Worm (Caenorhabditis elegans) whole organism, young adult: ENCODE data around the gene srx-114.

Experiments
- B0035.1 ChIP-seq: sonication (generic microtip); optimal IDR thresholded peaks from 2 replicates; lab custom pipeline; 2016; ENCODE audit warnings: missing genetic modification characterization, mild to moderate bottlenecking, missing compliant biosample characterization, missing genotype, missing genetic modification reagents
- B0336.3 ChIP-seq: fragments of 200-800 bp; sonication (Bioruptor generic); IDR thresholded peaks from 2 replicates; pipeline ENCODE4 v1.3.6; 2022; ENCODE audit warnings: missing genetic modification characterization, missing compliant biosample characterization
- D2030.7 ChIP-seq: fragments of 200-800 bp; sonication (Bioruptor generic); IDR thresholded peaks from 2 replicates; pipeline ENCODE4 v1.3.6; 2022; ENCODE audit warnings: missing genetic modification reagents, missing genetic modification characterization, missing compliant biosample characterization
- F39B2.1 ChIP-seq: fragments of 200-800 bp; sonication (Bioruptor generic); IDR thresholded peaks from 2 replicates; pipeline ENCODE4 v1.3.6; 2022; ENCODE audit warnings: missing genetic modification reagents, missing genetic modification characterization, missing compliant biosample characterization
- F57C9.4 ChIP-seq: sonication (generic microtip); optimal IDR thresholded peaks from 2 replicates; lab custom pipeline; 2017; ENCODE audit warnings: mild to moderate bottlenecking, missing genetic modification characterization, missing compliant biosample characterization
- T07F8.4 ChIP-seq: sonication (generic microtip); optimal IDR thresholded peaks from 2 replicates; lab custom pipeline; 2016; ENCODE audit warnings: mild to moderate bottlenecking, missing genetic modification characterization, moderate library complexity, missing compliant biosample characterization
- T26A5.8 ChIP-seq: sonication (generic microtip); optimal IDR thresholded peaks from 2 replicates; lab custom pipeline; 2016; ENCODE audit warnings: missing genetic modification characterization, missing compliant biosample characterization
- Y53G8AR.9 ChIP-seq: fragments of 200-800 bp; sonication (Bioruptor generic); conservative IDR thresholded peaks from 2 replicates; pipeline ENCODE4 v1.3.6; 2022; ENCODE audit warnings: missing genetic modification reagents, missing genetic modification characterization, missing compliant biosample characterization
- Y56A3A.18 ChIP-seq: fragments of 200-800 bp; sonication (Bioruptor generic); IDR thresholded peaks from 2 replicates; pipeline ENCODE4 v1.3.6; 2022; ENCODE audit warnings: missing genetic modification reagents, missing genetic modification characterization, missing compliant biosample characterization
- Y95B8A.8 ChIP-seq: fragments of 200-800 bp; sonication (Bioruptor generic); IDR thresholded peaks from 2 replicates; pipeline ENCODE4 v1.3.6; 2022; ENCODE audit warnings: missing genetic modification reagents, missing genetic modification characterization, missing compliant biosample characterization
- akir-1 ChIP-seq: fragments of 200-800 bp; sonication (Bioruptor generic); optimal IDR thresholded peaks from 2 replicates; lab custom pipeline; 2018; ENCODE audit warnings: mild to moderate bottlenecking, missing genetic modification characterization, moderate library complexity, missing compliant biosample characterization
- aptf-3 ChIP-seq: fragments of 200-800 bp; sonication (Bioruptor generic); IDR thresholded peaks from 2 replicates; pipeline ENCODE4 v1.3.6; 2022; ENCODE audit warnings: missing genetic modification characterization, missing compliant biosample characterization
- atf-7 ChIP-seq: sonication (generic microtip); optimal IDR thresholded peaks from 2 replicates; lab custom pipeline; 2017; ENCODE audit warnings: mild to moderate bottlenecking, missing genetic modification characterization, missing compliant biosample characterization
- attf-5 ChIP-seq: fragments of 200-800 bp; sonication (Bioruptor generic); optimal IDR thresholded peaks from 2 replicates; lab custom pipeline; 2018; ENCODE audit warnings: mild to moderate bottlenecking, missing genetic modification characterization, missing compliant biosample characterization
- attf-6 ChIP-seq: fragments of 200-800 bp; sonication (Bioruptor generic); IDR thresholded peaks from 2 replicates; pipeline ENCODE4 v1.3.6; 2022; ENCODE audit warnings: missing genetic modification reagents, missing genetic modification characterization, missing compliant biosample characterization
- bed-1 ChIP-seq: fragments of 200-800 bp; sonication (Bioruptor generic); IDR thresholded peaks from 2 replicates; pipeline ENCODE4 v1.3.6; 2022; ENCODE audit warnings: missing genetic modification reagents, missing genetic modification characterization, missing compliant biosample characterization
- cebp-1 ChIP-seq, 2 experiments: fragments of 200-800 bp in 1 of 2; sonication (Bioruptor generic) in 1 of 2; sonication (generic microtip) in 1 of 2; IDR thresholded peaks in 1 of 2; optimal IDR thresholded peaks in 1 of 2; 2 replicates each; pipeline versions ENCODE4 v1.3.6 to Lab custom; 2017 to 2022; ENCODE audit warnings: missing compliant biosample characterization in 2 of 2, missing genetic modification characterization in 2 of 2, mild to moderate bottlenecking in 1 of 2, missing genetic modification reagents in 1 of 2, moderate library complexity in 1 of 2
- chd-7 ChIP-seq: sonication (generic microtip); optimal IDR thresholded peaks from 2 replicates; lab custom pipeline; 2016; ENCODE audit warnings: mild to moderate bottlenecking, missing genetic modification characterization, moderate library complexity, missing compliant biosample characterization
- dpl-1 ChIP-seq: fragments of 150-350 bp; optimal IDR thresholded peaks from 2 replicates; lab custom pipeline; 2014; ENCODE audit warnings: missing biosample characterization, missing genetic modification reagents, missing genetic modification characterization
- efl-1 ChIP-seq: fragments of 150-350 bp; optimal IDR thresholded peaks from 2 replicates; lab custom pipeline; 2014; ENCODE audit warnings: missing biosample characterization, missing genetic modification reagents, missing genetic modification characterization
- egrh-3 ChIP-seq: fragments of 200-800 bp; sonication (Bioruptor generic); IDR thresholded peaks from 2 replicates; pipeline ENCODE4 v1.3.6; 2022; ENCODE audit warnings: missing genetic modification reagents, missing genetic modification characterization, missing compliant biosample characterization
- him-1 ChIP-seq: sonication (generic microtip); optimal IDR thresholded peaks from 2 replicates; lab custom pipeline; 2016; ENCODE audit warnings: missing genotype, missing genetic modification reagents, missing genetic modification characterization, missing compliant biosample characterization
- hlh-12 ChIP-seq: sonication (generic microtip); optimal IDR thresholded peaks from 2 replicates; lab custom pipeline; 2016; ENCODE audit warnings: missing genetic modification characterization, missing compliant biosample characterization
- hmg-20 ChIP-seq: fragments of 200-800 bp; sonication (Bioruptor generic); IDR thresholded peaks from 2 replicates; pipeline ENCODE4 v1.3.6; 2022; ENCODE audit warnings: missing genetic modification reagents, missing genetic modification characterization, missing compliant biosample characterization
- hsf-1 ChIP-seq: fragments of 200-800 bp; sonication (Bioruptor generic); IDR thresholded peaks from 2 replicates; pipeline ENCODE4 v1.3.6; 2022; ENCODE audit warnings: missing genetic modification reagents, missing genetic modification characterization, missing compliant biosample characterization
- lag-1 ChIP-seq: fragments of 200-800 bp; sonication (Bioruptor generic); IDR thresholded peaks from 2 replicates; pipeline ENCODE4 v1.3.6; 2022; ENCODE audit warnings: missing genetic modification reagents, missing genetic modification characterization, missing compliant biosample characterization
- lin-40 ChIP-seq: sonication (generic microtip); optimal IDR thresholded peaks from 2 replicates; lab custom pipeline; 2016; ENCODE audit warnings: missing genetic modification characterization, mild to moderate bottlenecking, missing compliant biosample characterization, missing genotype, missing genetic modification reagents
- madf-3 ChIP-seq: fragments of 200-800 bp; sonication (Bioruptor generic); IDR thresholded peaks from 2 replicates; pipeline ENCODE4 v1.3.6; 2022; ENCODE audit warnings: missing genetic modification reagents, missing genetic modification characterization, missing compliant biosample characterization
- madf-6 ChIP-seq: fragments of 200-800 bp; sonication (Bioruptor generic); IDR thresholded peaks from 2 replicates; pipeline ENCODE4 v1.3.6; 2022; ENCODE audit warnings: missing genetic modification reagents, missing genetic modification characterization, missing compliant biosample characterization
- nfya-1 ChIP-seq: sonication (generic microtip); optimal IDR thresholded peaks from 2 replicates; lab custom pipeline; 2017; ENCODE audit warnings: antibody characterized with exemption, missing compliant biosample characterization, missing genetic modification characterization, borderline replicate concordance; ENCODE audit not compliant: insufficient read depth
- nfyb-1 ChIP-seq: fragments of 200-800 bp; sonication (Bioruptor generic); IDR thresholded peaks from 2 replicates; pipeline ENCODE4 v1.3.6; 2022; ENCODE audit warnings: missing genetic modification reagents, missing genetic modification characterization, missing compliant biosample characterization
- pha-4 ChIP-seq: fragments of 150-350 bp; sonication (generic microtip); optimal IDR thresholded peaks from 2 replicates; lab custom pipeline; 2014; ENCODE audit warnings: missing biosample characterization, missing genetic modification reagents, missing genetic modification characterization
- rcor-1 ChIP-seq: fragments of 200-800 bp; sonication (Bioruptor generic); IDR thresholded peaks from 2 replicates; pipeline ENCODE4 v1.3.6; 2022; ENCODE audit warnings: missing genetic modification reagents, missing genetic modification characterization, missing compliant biosample characterization
- repo-1 ChIP-seq: sonication (generic microtip); optimal IDR thresholded peaks from 2 replicates; lab custom pipeline; 2017; ENCODE audit warnings: mild to moderate bottlenecking, missing genetic modification characterization, missing compliant biosample characterization
- snpc-1.3 ChIP-seq: sonication (generic microtip); optimal IDR thresholded peaks from 2 replicates; lab custom pipeline; 2017; ENCODE audit warnings: missing genetic modification characterization, mild to moderate bottlenecking, missing compliant biosample characterization, antibody characterized with exemption, moderate library complexity, missing genotype, missing genetic modification reagents; ENCODE audit not compliant: insufficient read depth
- snpc-3.4 ChIP-seq: sonication (generic microtip); optimal IDR thresholded peaks from 2 replicates; lab custom pipeline; 2017; ENCODE audit warnings: missing genetic modification characterization, mild to moderate bottlenecking, missing compliant biosample characterization, antibody characterized with exemption, moderate library complexity, missing genotype, missing genetic modification reagents
- somi-1 ChIP-seq: fragments of 200-800 bp; sonication (Bioruptor generic); optimal IDR thresholded peaks from 2 replicates; lab custom pipeline; 2018; ENCODE audit warnings: mild to moderate bottlenecking, missing genetic modification characterization, missing compliant biosample characterization
- sptf-2 ChIP-seq: fragments of 200-800 bp; sonication (Bioruptor generic); optimal IDR thresholded peaks from 2 replicates; lab custom pipeline; 2018; ENCODE audit warnings: mild to moderate bottlenecking, missing genetic modification characterization, missing compliant biosample characterization
- ztf-25 ChIP-seq: fragments of 200-800 bp; sonication (Bioruptor generic); IDR thresholded peaks from 2 replicates; pipeline ENCODE4 v1.3.6; 2022; ENCODE audit warnings: missing genetic modification reagents, missing genetic modification characterization, missing compliant biosample characterization
- ztf-28 ChIP-seq: fragments of 200-800 bp; sonication (Bioruptor generic); IDR thresholded peaks from 2 replicates; pipeline ENCODE4 v1.3.6; 2022; ENCODE audit warnings: missing genetic modification reagents, missing genetic modification characterization, missing compliant biosample characterization
- ztf-6 ChIP-seq: fragments of 200-800 bp; sonication (Bioruptor generic); IDR thresholded peaks from 2 replicates; pipeline ENCODE4 v1.3.6; 2022; ENCODE audit warnings: missing genetic modification reagents, missing genetic modification characterization, missing compliant biosample characterization

The srx-114 gene

DNA sequence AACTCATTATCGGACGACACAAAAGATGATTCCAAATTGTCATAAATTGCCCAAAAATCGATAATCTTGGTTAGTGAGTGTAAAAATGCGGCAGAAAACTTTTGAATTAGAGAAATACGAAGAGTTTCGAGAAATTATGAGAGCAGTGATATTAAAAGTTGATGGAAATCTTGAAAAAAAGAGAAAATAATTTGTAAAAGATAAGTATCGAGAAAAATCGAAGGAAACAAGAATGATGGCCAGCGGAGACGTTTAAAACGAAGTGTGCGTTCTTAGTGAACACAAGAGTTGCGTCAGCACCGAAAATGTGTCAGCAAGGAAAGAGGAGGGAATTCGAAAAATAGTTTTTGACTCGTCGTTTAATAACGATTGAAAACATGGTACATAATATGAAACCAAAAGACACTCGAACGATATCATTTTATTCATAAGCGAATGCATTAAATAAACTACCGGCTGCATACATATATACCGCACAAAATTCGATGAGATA lies 43.1 kb downstream of the srx-114 start, which contains the start of gene ndx-6 (continued):
- no peak for TF ChIP-seq chd-7 (tag; lab: Kevin White, UChicago)
- TF ChIP-seq lag-1 (GFP tag; lab: Robert Waterston, UW): no peak
- no peak for TF ChIP-seq ztf-6 (GFP tag; lab: Robert Waterston, UW)
- peak; percentile 38; the same call in 1 of the 2 replicates for TF ChIP-seq attf-6 (GFP tag; lab: Robert Waterston, UW)
- TF ChIP-seq snpc-1.3: peak; percentile 5
- TF ChIP-seq pha-4 (tag; lab: Kevin White, UChicago): peak; percentile 50
- 0 out of 2 replicates have a peak, but pooled peaks have one; percentile 13 for TF ChIP-seq hmg-20 (GFP tag; lab: Robert Waterston, UW)
- no peak for TF ChIP-seq bed-1 (GFP tag; lab: Robert Waterston, UW)
- no peak for TF ChIP-seq T07F8.4
- TF ChIP-seq dpl-1 (GFP tag; lab: Kevin White, UChicago): peak; percentile 92
- no peak for TF ChIP-seq ztf-28 (GFP tag; lab: Robert Waterston, UW)
- no peak for TF ChIP-seq egrh-3 (GFP tag; lab: Robert Waterston, UW)
- peak; percentile 79 for TF ChIP-seq rcor-1 (GFP tag; lab: Robert Waterston, UW)
- TF ChIP-seq ztf-25: no peak
- TF ChIP-seq F39B2.1 (GFP tag; lab: Robert Waterston, UW): no peak
- no peak for TF ChIP-seq aptf-3 (GFP tag; lab: Robert Waterston, UW)
- no peak for TF ChIP-seq nfya-1 (tag; lab: Kevin White, UChicago)
- TF ChIP-seq efl-1 (GFP tag; lab: Kevin White, UChicago): peak; percentile 85
- TF ChIP-seq madf-6: peak; percentile 73
- TF ChIP-seq T26A5.8: no peak
- no peak for TF ChIP-seq hlh-12
- TF ChIP-seq F57C9.4 (tag; lab: Kevin White, UChicago): no peak
- TF ChIP-seq B0035.1: no peak
- no peak for TF ChIP-seq cebp-1 (GFP tag; IDR thresholded peaks at IDR 0.05; lab: Robert Waterston, UW)
- TF ChIP-seq cebp-1 (tag; optimal IDR thresholded peaks at IDR 0.05; lab: Kevin White, UChicago): peak; percentile 65
- no peak for TF ChIP-seq somi-1 (GFP tag; lab: Kevin White, UChicago)
- TF ChIP-seq atf-7 (tag; lab: Kevin White, UChicago): no peak
- no peak for TF ChIP-seq sptf-2
- peak; percentile 80 for TF ChIP-seq lin-40 (tag; lab: Kevin White, UChicago)
- 0 out of 2 replicates have a peak, but pooled peaks have one; percentile 17 for TF ChIP-seq D2030.7 (GFP tag; lab: Robert Waterston, UW)
- no peak for TF ChIP-seq Y56A3A.18
- peak; percentile 77 for TF ChIP-seq attf-5
- no peak for TF ChIP-seq akir-1 (GFP tag; lab: Kevin White, UChicago)
- TF ChIP-seq repo-1 (tag; lab: Kevin White, UChicago): peak; percentile 58

DNA sequence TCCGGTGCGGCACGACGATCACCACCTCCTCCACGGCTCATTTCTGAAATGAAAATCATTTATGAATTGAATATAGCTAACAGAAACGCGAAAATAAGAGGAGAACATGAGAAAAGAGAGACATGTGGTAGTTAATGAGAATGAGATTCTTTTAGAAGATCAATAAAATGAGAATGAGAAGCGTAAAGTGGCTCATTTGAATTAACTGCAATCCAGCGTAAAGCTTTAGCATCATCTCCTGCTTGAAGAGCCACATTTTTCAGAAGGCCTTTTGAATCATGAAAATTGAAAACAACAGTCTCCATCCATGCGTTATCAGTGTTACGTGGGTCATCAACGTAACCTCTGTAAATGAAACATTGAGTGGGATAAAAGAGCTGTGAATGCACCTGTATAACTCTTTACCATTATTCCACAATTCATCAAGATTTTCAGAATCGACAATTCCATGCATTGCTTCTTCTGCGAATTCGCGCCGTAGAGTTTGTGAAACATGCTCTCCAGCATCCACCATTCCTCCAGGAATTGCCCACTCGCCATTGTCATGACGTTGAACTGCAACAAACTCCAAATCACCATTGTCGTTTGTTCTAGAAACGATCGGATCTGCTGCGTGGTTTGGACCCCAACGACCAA lies 44.1 kb downstream of the srx-114 start, which contains the start of gene rsp-4:
Gene rsp-4 (minus strand): TSS at position 51 of the 636 bp plus-strand sequence.
- TF ChIP-seq nfyb-1 (GFP tag; lab: Robert Waterston, UW) (0 out of 2 replicates have a peak, but pooled peaks have one; percentile 36), B0035.1 (no peak)
- TF ChIP-seq, all 124 proteins: peak for 1

DNA sequence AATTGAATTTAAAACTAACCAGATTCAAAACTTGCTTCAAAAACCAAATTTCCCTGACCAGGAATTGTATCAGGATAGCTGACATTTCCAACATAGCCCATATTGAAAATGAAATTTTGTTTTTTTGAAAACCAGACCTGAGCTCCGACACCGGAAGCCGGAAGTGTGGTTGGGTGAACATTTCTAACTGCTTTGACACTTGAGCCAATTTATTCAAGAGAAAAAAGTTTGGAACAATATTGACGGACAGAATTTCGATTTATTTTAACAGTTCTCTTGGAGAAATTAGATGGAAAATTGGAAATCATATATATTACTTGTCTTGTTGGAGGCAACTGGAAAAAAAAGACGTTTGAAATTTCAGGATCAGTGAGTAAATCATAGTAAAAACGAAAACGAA lies 45.8 kb downstream of the srx-114 start, which contains the start of gene ccpp-6:
Gene ccpp-6 (minus strand): TSS at position 101 of the 400 bp plus-strand sequence.
- TF ChIP-seq hsf-1 (0 out of 2 replicates have a peak, but pooled peaks have one; percentile 22), Y53G8AR.9 (GFP tag; lab: Robert Waterston, UW) (0 out of 2 replicates have a peak, but pooled peaks have one; percentile 11), madf-3 (GFP tag; lab: Robert Waterston, UW) (0 out of 2 replicates have a peak, but pooled peaks have one; percentile 42), snpc-3.4 (no peak), B0336.3 (GFP tag; lab: Robert Waterston, UW) (peak; percentile 40; the same call in 1 of the 2 replicates), ztf-25 (no peak), him-1 (peak; percentile 23), Y95B8A.8 (GFP tag; lab: Robert Waterston, UW) (peak; percentile 36; the same call in 1 of the 2 replicates)
- TF ChIP-seq, all 124 proteins: peak for 6
